Worm (Caenorhabditis elegans) whole organism, L4 larva: Measurements from ENCODE around the gene rsef-1.

Source experiments
- F49E8.2 ChIP-seq: sonication (generic microtip); optimal IDR thresholded peaks from 2 replicates; lab custom pipeline; 2016; ENCODE audit warnings: missing compliant biosample characterization, mild to moderate bottlenecking, missing genetic modification characterization, borderline replicate concordance
- ceh-82 ChIP-seq: sonication (generic microtip); optimal IDR thresholded peaks from 2 replicates; lab custom pipeline; 2017; ENCODE audit warnings: missing biosample characterization, missing genetic modification characterization
- ctbp-1 ChIP-seq: fragments of 200-800 bp; sonication (Bioruptor generic); IDR thresholded peaks from 2 replicates; pipeline ENCODE4 v1.3.6; 2022; ENCODE audit warnings: missing genetic modification reagents, missing genetic modification characterization, missing compliant biosample characterization
- daf-16 ChIP-seq, 3 experiments: sonication (generic microtip); optimal IDR thresholded peaks; 2 replicates each; lab custom pipeline; 2016 to 2017; ENCODE audit warnings: missing genetic modification characterization in 3 of 3, missing genetic modification reagents in 3 of 3, mild to moderate bottlenecking in 2 of 3, missing compliant biosample characterization in 2 of 3, missing biosample characterization in 1 of 3, moderate library complexity in 1 of 3
- daf-19 ChIP-seq: fragments of 200-800 bp; sonication (Bioruptor generic); conservative IDR thresholded peaks from 2 replicates; pipeline ENCODE4 v1.3.6; 2022; ENCODE audit warnings: missing genetic modification characterization, missing compliant biosample characterization
- egl-27 ChIP-seq: sonication (generic microtip); optimal IDR thresholded peaks from 3 replicates; lab custom pipeline; 2017; ENCODE audit warnings: missing biosample characterization, missing genetic modification reagents, missing genetic modification characterization
- lin-39 ChIP-seq: fragments of 150-350 bp; optimal IDR thresholded peaks from 2 replicates; lab custom pipeline; 2014; ENCODE audit warnings: missing biosample characterization, missing genetic modification reagents, missing genetic modification characterization
- mdl-1 ChIP-seq, 2 experiments: fragments of 150-350 bp in 1 of 2; sonication (generic microtip) in 1 of 2; optimal IDR thresholded peaks; 2 replicates each; lab custom pipeline; 2014 to 2017; ENCODE audit warnings: missing biosample characterization in 2 of 2, missing genetic modification characterization in 2 of 2
- nhr-11 ChIP-seq: fragments of 150-350 bp; optimal IDR thresholded peaks from 2 replicates; lab custom pipeline; 2014; ENCODE audit warnings: missing biosample characterization, missing genetic modification characterization
- nhr-28 ChIP-seq: fragments of 150-350 bp; optimal IDR thresholded peaks from 2 replicates; lab custom pipeline; 2014; ENCODE audit warnings: missing biosample characterization, missing genetic modification characterization
- sdz-12 ChIP-seq: fragments of 200-800 bp; sonication (Bioruptor generic); optimal IDR thresholded peaks from 2 replicates; lab custom pipeline; 2018; ENCODE audit warnings: mild to moderate bottlenecking, missing genetic modification characterization, missing compliant biosample characterization

ce11 chrX:3034203-3034602 lies 25.0 kb downstream of the rsef-1 start, which contains the start of gene M02F4.2:
- TF ChIP-seq lin-39 (tag; lab: Kevin White, UChicago) (no peak), nhr-11 (tag; lab: Kevin White, UChicago) (no peak), sdz-12 (GFP tag; lab: Kevin White, UChicago) (no peak), daf-16 (GFP tag; optimal IDR thresholded peaks at IDR 0.05; lab: Kevin White, UChicago) (no peak), daf-16 (tag; optimal IDR thresholded peaks at IDR 0.05; lab: Kevin White, UChicago) (no peak), daf-19 (GFP tag; lab: Robert Waterston, UW) (no peak), egl-27 (tag; lab: Kevin White, UChicago) (no peak), ctbp-1 (GFP tag; lab: Robert Waterston, UW) (no peak), nhr-28 (tag; lab: Kevin White, UChicago) (no peak), F49E8.2 (tag; lab: Kevin White, UChicago) (no peak), mdl-1 (tag; optimal IDR thresholded peaks at IDR 0.05; lab: Kevin White, UChicago) (no peak), ceh-82 (tag; lab: Kevin White, UChicago) (no peak)
